Worm (Caenorhabditis elegans) whole organism, mixed stage, embryonic: ENCODE data around the gene cest-31.

Experiments used
- M03D4.4 ChIP-seq: sonication (generic microtip); optimal IDR thresholded peaks from 2 replicates; lab custom pipeline; 2017; ENCODE audit warnings: mild to moderate bottlenecking, missing genetic modification characterization, missing compliant biosample characterization
- ceh-39 ChIP-seq: fragments of 150-350 bp; optimal IDR thresholded peaks from 2 replicates; lab custom pipeline; 2014; ENCODE audit warnings: missing biosample characterization, missing genetic modification characterization
- cnd-1 ChIP-seq: fragments of 200-800 bp; sonication (Bioruptor generic); optimal IDR thresholded peaks from 2 replicates; lab custom pipeline; 2018; ENCODE audit warnings: mild to moderate bottlenecking, missing genetic modification characterization, missing compliant biosample characterization
- elt-3 ChIP-seq: fragments of 150-350 bp; optimal IDR thresholded peaks from 2 replicates; lab custom pipeline; 2014; ENCODE audit warnings: missing biosample characterization, missing genetic modification characterization
- lin-13 ChIP-seq: fragments of 150-350 bp; optimal IDR thresholded peaks from 2 replicates; lab custom pipeline; 2014; ENCODE audit warnings: missing biosample characterization, missing genetic modification characterization
- lin-32 ChIP-seq: fragments of 200-800 bp; sonication (Bioruptor generic); optimal IDR thresholded peaks from 2 replicates; lab custom pipeline; 2018; ENCODE audit warnings: mild to moderate bottlenecking, missing genetic modification characterization, missing compliant biosample characterization
- nhr-237 ChIP-seq: fragments of 150-350 bp; optimal IDR thresholded peaks from 2 replicates; lab custom pipeline; 2014; ENCODE audit warnings: missing biosample characterization, missing genetic modification characterization
- nhr-76 ChIP-seq: sonication (generic microtip); optimal IDR thresholded peaks from 2 replicates; lab custom pipeline; 2017; ENCODE audit warnings: missing biosample characterization, missing genetic modification characterization
- pha-4 ChIP-seq: fragments of 150-350 bp; optimal IDR thresholded peaks from 2 replicates; lab custom pipeline; 2018; ENCODE audit warnings: missing biosample characterization, missing genetic modification reagents, missing genetic modification characterization
- unc-39 ChIP-seq: fragments of 150-350 bp; optimal IDR thresholded peaks from 2 replicates; lab custom pipeline; 2014; ENCODE audit warnings: missing biosample characterization, missing genetic modification characterization
- unc-62 ChIP-seq: fragments of 150-350 bp; optimal IDR thresholded peaks from 2 replicates; lab custom pipeline; 2014; ENCODE audit warnings: missing biosample characterization, missing genetic modification reagents, missing genetic modification characterization

DNA sequence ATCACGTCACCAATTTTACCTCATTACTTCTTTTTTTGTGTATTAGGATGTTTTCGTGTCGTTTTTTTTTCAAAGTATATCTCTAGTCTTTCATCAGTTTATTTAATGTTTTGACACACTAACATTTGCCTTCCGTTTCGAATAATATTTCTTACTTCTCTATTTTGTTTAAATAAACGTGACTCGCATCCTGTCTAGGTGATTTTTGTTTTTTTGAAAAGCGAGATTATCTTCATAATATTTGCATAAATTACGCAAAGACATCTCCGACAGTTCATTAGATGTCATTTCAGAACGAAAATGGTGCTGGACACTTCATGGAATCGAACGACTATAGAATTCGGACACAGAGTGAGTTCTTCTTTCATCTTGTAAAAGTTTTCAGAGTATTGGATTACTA lies 24.8 kb upstream of the cest-31 start, which contains the start of gene T10H9.1:
- TF ChIP-seq unc-62 (GFP tag; lab: Kevin White, UChicago) (no peak), ceh-39 (no peak), elt-3 (tag; lab: Kevin White, UChicago) (no peak), lin-13 (tag; lab: Kevin White, UChicago) (no peak), lin-32 (no peak), unc-39 (no peak), nhr-76 (tag; lab: Kevin White, UChicago) (no peak), cnd-1 (tag; lab: Kevin White, UChicago) (no peak), pha-4 (tag; lab: Kevin White, UChicago) (no peak), M03D4.4 (tag; lab: Kevin White, UChicago) (no peak), nhr-237 (tag; lab: Kevin White, UChicago) (no peak)
